Fruit fly (Drosophila melanogaster) S2 (cell line): ENCODE data around the gene ymp.

Experiments
- CG8478 ChIP-seq: fragments of >200 bp; optimal IDR thresholded peaks from 2 replicates; lab custom pipeline; 2018
- CTCF ChIP-seq, 2 experiments: fragments of >200 bp; optimal IDR thresholded peaks; 2 replicates each; lab custom pipeline; 2018

- TF ChIP-seq CG8478 (lab: Kevin White, UChicago) (no peak), CTCF (optimal IDR thresholded peaks at IDR 0.05; lab: Kevin White, UChicago) (no peak)
These were observed 35.2 kb upstream of the ymp start for dm6 chr3R:25644172-25644571.
